Worm (Caenorhabditis elegans): ENCODE data around the gene F10D7.10.

F10D7.10 gene

ce11 chrX:17381975-17382374 lies 2.4 kb upstream of the F10D7.10 start, which contains the start of gene F10D7.4:
TSS of gene F10D7.4 (minus strand) at chrX:17382075.
- no peak for TF ChIP-seq zag-1 (tag; optimal IDR thresholded peaks at IDR 0.05)
- TF ChIP-seq nhr-77 (tag; optimal IDR thresholded peaks at IDR 0.05) = no peak
- no peak for TF ChIP-seq xbp-1 (tag; optimal IDR thresholded peaks at IDR 0.05)
- no peak for TF ChIP-seq efl-1 (optimal IDR thresholded peaks at IDR 0.05)
- TF ChIP-seq efl-1 (GFP tag; optimal IDR thresholded peaks at IDR 0.05 in 1 of 2) = peak in 1 of 2 experiments; percentile 48

ce11 chrX:17378996-17379395 lies 579 bp downstream of the F10D7.10 start:
- TF ChIP-seq elt-2 (tag; optimal IDR thresholded peaks at IDR 0.05) (peak; percentile 59), pqm-1 (tag; optimal IDR thresholded peaks at IDR 0.05) (no peak), pag-3 (tag; optimal IDR thresholded peaks at IDR 0.05; ENCODE audit: borderline replicate concordance, insufficient read depth) (no peak), nhr-76 (tag; optimal IDR thresholded peaks at IDR 0.05) (no peak), nhr-90 (tag; optimal IDR thresholded peaks at IDR 0.05; ENCODE audit: poor library complexity) (no peak)

- no peak for TF ChIP-seq unc-30 (tag; optimal IDR thresholded peaks at IDR 0.05)
- TF ChIP-seq nhr-20 (tag; optimal IDR thresholded peaks at IDR 0.05) = no peak
- TF ChIP-seq lin-14 (GFP tag; optimal IDR thresholded peaks at IDR 0.05) = peak; percentile 4
- TF ChIP-seq elt-2 (tag; optimal IDR thresholded peaks at IDR 0.05) = peak; percentile 63
These were observed 3.7 kb downstream of the F10D7.10 start for ce11 chrX:17375877-17376276.

ce11 chrX:17374534-17374933 lies 5.0 kb downstream of the F10D7.10 start, which contains the start of gene F10D7.3:
TSS of gene F10D7.3 (minus strand) at chrX:17374634.
- no peak for TF ChIP-seq efl-1 (optimal IDR thresholded peaks at IDR 0.05)
- peak in 1 of 2 experiments; percentile 35 for TF ChIP-seq efl-1 (GFP tag; optimal IDR thresholded peaks at IDR 0.05 in 1 of 2)
- TF ChIP-seq nhr-11 (tag; optimal IDR thresholded peaks at IDR 0.05) = no peak

DNA sequence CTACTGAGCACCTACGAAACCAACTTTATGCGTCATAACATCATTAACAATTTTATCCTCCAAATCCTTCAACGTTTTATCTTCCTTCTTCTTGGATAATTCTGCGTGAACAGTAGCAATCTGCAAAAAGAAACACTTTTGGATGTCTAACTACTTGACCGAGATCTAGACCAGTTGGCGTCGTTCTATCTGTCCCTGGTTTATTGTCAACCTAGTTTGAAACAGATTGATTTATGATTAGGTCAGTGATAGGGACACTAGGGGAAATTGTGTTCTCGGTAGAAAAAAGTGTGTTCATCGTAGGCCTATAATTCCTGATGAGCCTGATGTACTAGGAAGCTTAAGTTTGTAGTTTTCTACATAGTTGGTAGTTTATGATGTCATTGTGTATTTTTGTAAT lies 5.6 kb downstream of the F10D7.10 start:
- TF ChIP-seq blmp-1 (tag; optimal IDR thresholded peaks at IDR 0.05) (peak; percentile 69), efl-3 (GFP tag; optimal IDR thresholded peaks at IDR 0.05) (no peak), elt-3 (tag; optimal IDR thresholded peaks at IDR 0.05) (peak in 1 of 6 experiments; percentile 43)

DNA sequence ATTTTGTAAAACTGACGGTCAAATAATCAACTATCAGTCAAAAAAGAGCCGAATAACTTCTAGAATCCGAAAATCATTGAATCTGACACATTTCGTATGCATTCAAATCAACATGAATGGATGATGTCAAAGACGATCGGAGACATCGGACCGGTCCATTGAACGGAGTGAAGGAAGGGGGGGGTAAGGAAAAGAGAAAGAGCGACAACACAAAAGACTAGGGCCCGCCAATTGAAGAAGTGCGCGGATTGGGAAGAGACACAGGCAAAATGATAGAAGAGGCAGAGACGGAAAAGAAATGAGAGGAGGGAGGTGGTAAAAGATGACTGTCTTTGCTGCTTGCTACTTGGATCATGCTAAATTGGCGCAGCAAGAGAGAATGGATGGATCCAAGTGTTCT lies 10.1 kb downstream of the F10D7.10 start:
- no peak for TF ChIP-seq nhr-84 (tag; optimal IDR thresholded peaks at IDR 0.05)
- TF ChIP-seq ets-5 (GFP tag; IDR thresholded peaks at IDR 0.05) = no peak
- TF ChIP-seq mep-1 (tag; optimal IDR thresholded peaks at IDR 0.05) = peak; percentile 43
- TF ChIP-seq snu-23 (GFP tag; optimal IDR thresholded peaks at IDR 0.05) = peak; percentile 5
- TF ChIP-seq nhr-20 (tag; optimal IDR thresholded peaks at IDR 0.05) = peak; percentile 1
- peak in 1 of 3 experiments; percentile 14 for TF ChIP-seq ceh-82 (tag; optimal IDR thresholded peaks at IDR 0.05)
- peak; percentile 55 for TF ChIP-seq blmp-1 (tag; optimal IDR thresholded peaks at IDR 0.05)
- peak; percentile 40 for TF ChIP-seq lin-14 (GFP tag; optimal IDR thresholded peaks at IDR 0.05)

- TF ChIP-seq nhr-20 (tag; optimal IDR thresholded peaks at IDR 0.05) = no peak
- no peak for TF ChIP-seq mep-1 (tag; optimal IDR thresholded peaks at IDR 0.05)
- TF ChIP-seq ama-1 (optimal IDR thresholded peaks at IDR 0.05) = no peak
- no peak for TF ChIP-seq ets-5 (GFP tag; IDR thresholded peaks at IDR 0.05)
- no peak for TF ChIP-seq hlh-17 (GFP tag; optimal IDR thresholded peaks at IDR 0.05; ENCODE audit: borderline replicate concordance)
- TF ChIP-seq lin-35 (GFP tag; optimal IDR thresholded peaks at IDR 0.05) = no peak
- TF ChIP-seq grh-1 (GFP tag; IDR thresholded peaks at IDR 0.05) = no peak
These were observed 11.0 kb downstream of the F10D7.10 start, which contains the start of gene mfsd-10 for ce11 chrX:17368542-17368941. TSS of gene mfsd-10 (minus strand) at chrX:17368642.

DNA sequence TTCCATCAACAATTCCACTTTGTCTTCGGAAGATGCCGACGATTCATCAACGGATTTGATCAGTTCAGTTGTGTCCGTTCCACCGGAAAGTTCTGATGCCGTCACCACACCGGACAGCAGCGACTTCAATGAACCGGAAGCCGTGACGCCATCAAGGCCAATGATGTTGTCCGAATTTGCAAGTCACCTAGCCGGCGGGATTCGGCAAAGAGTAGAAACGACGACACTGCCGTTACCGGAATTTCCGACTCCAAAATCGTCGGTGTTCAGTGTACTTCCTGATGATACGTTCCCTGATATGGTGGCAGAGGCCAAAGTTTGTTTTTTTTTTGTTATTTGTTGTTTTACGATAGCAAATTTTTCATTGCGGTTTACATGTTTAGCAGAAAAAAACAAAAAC lies 16.1 kb downstream of the F10D7.10 start:
- TF ChIP-seq nhr-85 (tag) (peak; percentile 47), ceh-90 (tag; optimal IDR thresholded peaks at IDR 0.05) (no peak)

All from whole organism, L1 larva.